Fruit fly (Drosophila melanogaster): ENCODE measurements around the gene CG9782.
A peak's percentile ranks its signal among the peaks of the same experiment; 100 is the strongest.

The CG9782 gene

DNA sequence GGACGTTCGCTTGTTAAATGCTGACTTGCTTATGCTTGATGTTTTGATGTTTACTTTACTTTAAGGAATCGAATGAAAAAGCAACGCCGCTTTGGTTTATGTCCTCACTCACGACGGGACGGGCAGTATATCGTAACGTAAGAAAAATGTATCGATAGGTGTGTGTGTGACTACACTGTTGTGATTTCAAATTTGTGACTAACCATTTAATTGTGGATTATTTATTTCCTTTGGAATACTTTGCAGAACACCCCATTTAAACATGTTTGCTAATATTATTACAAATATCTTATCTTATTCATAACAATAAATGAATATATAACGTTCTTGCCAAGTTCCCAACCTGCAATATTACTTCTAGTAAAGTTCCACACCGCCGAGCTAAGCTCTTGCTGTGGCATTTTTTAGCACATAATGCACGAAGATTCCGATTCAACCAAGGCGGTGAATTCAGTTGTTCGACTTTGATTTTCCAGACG is 33.6 kb upstream of the CG9782 start, which contains the start of the genes Nemp and r:
Gene Nemp, minus strand, starts transcription at position 85 of the 479 bp plus-strand sequence.
Gene r, plus strand, starts transcription at position 429 of the 479 bp plus-strand sequence.
- TF ChIP-seq fru (GFP tag; optimal IDR thresholded peaks at IDR 0.05) (peak; percentile 23), Myc (optimal IDR thresholded peaks at IDR 0.05) (no peak)

- TF ChIP-seq Hr78 (GFP tag; optimal IDR thresholded peaks at IDR 0.05) = no peak
- TF ChIP-seq pan (optimal IDR thresholded peaks at IDR 0.05) = no peak
- TF ChIP-seq jim (GFP tag; optimal IDR thresholded peaks at IDR 0.05) = no peak
- no peak for TF ChIP-seq CrebA (GFP tag; optimal IDR thresholded peaks at IDR 0.05; ENCODE audit: borderline replicate concordance)
- TF ChIP-seq dmrt93B (GFP tag; optimal IDR thresholded peaks at IDR 0.05) = no peak
- no peak for TF ChIP-seq Vsx2 (GFP tag; optimal IDR thresholded peaks at IDR 0.05; ENCODE audit: partially characterized antibody)
Measured at dm6 chrX:16651625-16652024, 30.2 kb upstream of the CG9782 start.

DNA sequence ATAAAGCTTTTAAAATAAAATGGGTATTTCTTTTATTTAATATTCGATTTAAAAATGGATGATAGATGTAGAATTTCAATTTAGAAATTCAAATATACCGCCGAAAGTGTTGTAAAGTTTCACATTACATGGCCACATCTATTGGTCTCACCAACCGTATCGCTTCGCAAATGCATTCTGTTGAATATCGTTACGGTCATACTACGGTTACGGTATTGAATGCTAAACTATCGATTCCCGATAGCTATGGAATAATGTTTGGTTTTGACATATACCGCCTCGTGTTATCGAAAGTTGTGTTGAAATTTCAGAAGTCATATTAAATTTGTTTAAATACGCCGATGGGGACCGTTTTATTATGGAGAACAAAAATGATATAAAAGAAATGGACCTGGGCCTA is 29.7 kb upstream of the CG9782 start, which contains the start of the genes CG32573 and CG42512:
Gene CG32573, plus strand, starts transcription at position 279 of the 400 bp plus-strand sequence.
Gene CG42512, plus strand, starts transcription at position 279 of the 400 bp plus-strand sequence.
- TF ChIP-seq Rel (GFP tag; optimal IDR thresholded peaks at IDR 0.05) (no peak), Rel (tag; optimal IDR thresholded peaks at IDR 0.05) (peak; percentile 25), dl (GFP tag; optimal IDR thresholded peaks at IDR 0.05; ENCODE audit: insufficient read depth in 1 of 2, partially characterized antibody in 2 of 2) (no peak), usp (GFP tag; optimal IDR thresholded peaks at IDR 0.05) (no peak), Hnf4 (GFP tag; optimal IDR thresholded peaks at IDR 0.05) (no peak), CG9705 (GFP tag; optimal IDR thresholded peaks at IDR 0.05) (no peak), Myc (optimal IDR thresholded peaks at IDR 0.05) (peak; percentile 45), psq (GFP tag; optimal IDR thresholded peaks at IDR 0.05) (no peak)

dm6 chrX:16650078-16651063 is 29.0 kb upstream of the CG9782 start:
- TF ChIP-seq Mio (GFP tag; optimal IDR thresholded peaks at IDR 0.05) = no peak
- peak; percentile 41 for TF ChIP-seq sv (GFP tag; optimal IDR thresholded peaks at IDR 0.05)
- peak; percentile 44 for TF ChIP-seq ey (GFP tag; optimal IDR thresholded peaks at IDR 0.05)
- peak; percentile 62 for TF ChIP-seq woc (GFP tag; optimal IDR thresholded peaks at IDR 0.05)
- TF ChIP-seq CG32264 (GFP tag; optimal IDR thresholded peaks at IDR 0.05) = peak; percentile 57
- no peak for TF ChIP-seq Vsx2 (GFP tag; optimal IDR thresholded peaks at IDR 0.05; ENCODE audit: partially characterized antibody)
- no peak for TF ChIP-seq CG9705 (GFP tag; optimal IDR thresholded peaks at IDR 0.05)
- peak in 1 of 2 experiments; percentile 71 for TF ChIP-seq foxo (GFP tag; optimal IDR thresholded peaks at IDR 0.05)
- TF ChIP-seq fru (GFP tag; optimal IDR thresholded peaks at IDR 0.05) = peak; percentile 69
- no peak for TF ChIP-seq dmrt93B (GFP tag; optimal IDR thresholded peaks at IDR 0.05)

DNA sequence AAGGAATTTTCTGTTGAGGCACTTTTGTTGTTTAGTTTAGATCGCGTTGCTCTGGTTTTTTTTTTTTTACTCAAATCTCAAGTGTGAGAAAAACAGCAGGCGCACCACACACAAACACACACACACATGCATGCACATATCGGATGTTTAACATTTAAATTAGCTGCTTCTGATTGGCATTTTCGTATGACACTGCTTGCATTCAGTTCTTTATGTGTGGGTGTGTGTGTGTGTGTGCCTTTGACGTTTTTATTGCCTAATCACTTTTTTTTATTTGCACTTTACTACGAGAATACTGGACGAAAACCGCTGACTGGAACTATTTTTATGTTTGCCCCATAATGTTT is 27.0 kb upstream of the CG9782 start:
- TF ChIP-seq lola (GFP tag; optimal IDR thresholded peaks at IDR 0.05) = no peak
- no peak for TF ChIP-seq dsf (GFP tag; optimal IDR thresholded peaks at IDR 0.05; ENCODE audit: borderline replicate concordance)
- no peak for TF ChIP-seq CrebA (GFP tag; optimal IDR thresholded peaks at IDR 0.05; ENCODE audit: borderline replicate concordance)
- TF ChIP-seq sv (GFP tag; optimal IDR thresholded peaks at IDR 0.05) = no peak
- TF ChIP-seq jim (GFP tag; optimal IDR thresholded peaks at IDR 0.05) = no peak
- TF ChIP-seq tai (GFP tag; optimal IDR thresholded peaks at IDR 0.05) = no peak
- no peak for TF ChIP-seq foxo (GFP tag; optimal IDR thresholded peaks at IDR 0.05)
- TF ChIP-seq woc (GFP tag; optimal IDR thresholded peaks at IDR 0.05) = no peak

- TF ChIP-seq ey (GFP tag; optimal IDR thresholded peaks at IDR 0.05) (no peak), psq (GFP tag; optimal IDR thresholded peaks at IDR 0.05) (peak; percentile 25), Dif (GFP tag; optimal IDR thresholded peaks at IDR 0.05; ENCODE audit: partially characterized antibody) (peak; percentile 61), pan (optimal IDR thresholded peaks at IDR 0.05) (no peak), Rel (GFP tag; optimal IDR thresholded peaks at IDR 0.05) (no peak), Rel (tag; optimal IDR thresholded peaks at IDR 0.05) (peak; percentile 8)
Measured at dm6 chrX:16647737-16648434, 26.5 kb upstream of the CG9782 start.
